Comparison of ENCODE assay signal across 4 fruit fly cellular contexts in genomic region chr3R:23678349-23679193, dm6.
TF ChIP-seq lines count a peak whose summit lies in the region.

Gene GILT2 (plus strand): TSS chr3R:23678895.

TF ChIP-seq in whole organism, adult, 20 proteins besides CTCF, POLR2A, EP300 and RAD21 (continued from another document):
- TF ChIP-seq ovo (GFP tag; optimal IDR thresholded peaks at IDR 0.05; lab: Kevin White, UChicago) (peak; percentile 85), Mnt (GFP tag; optimal IDR thresholded peaks at IDR 0.05; lab: Kevin White, UChicago) (peak; percentile 77)

TF ChIP-seq in whole organism, embryonic, 481 proteins besides CTCF, POLR2A, EP300 and RAD21 (continued from another document and continues in another):
- TF ChIP-seq D19B (GFP tag; optimal IDR thresholded peaks at IDR 0.05; lab: Kevin White, UChicago) (peak; percentile 78), CG7963 (GFP tag; IDR thresholded peaks at IDR 0.05; lab: Robert Waterston, UW; ENCODE audit: partially characterized antibody) (no peak), zfh1 (GFP tag; IDR thresholded peaks at IDR 0.05; lab: Robert Waterston, UW) (peak; percentile 92), Jarid2 (GFP tag; optimal IDR thresholded peaks at IDR 0.05; lab: Kevin White, UChicago) (peak; percentile 71), CG30020 (tag; optimal IDR thresholded peaks at IDR 0.05; lab: Kevin White, UChicago) (peak; percentile 62), Usf (GFP tag; optimal IDR thresholded peaks at IDR 0.05; lab: Kevin White, UChicago) (peak; percentile 69), stwl (tag; optimal IDR thresholded peaks at IDR 0.05; lab: Kevin White, UChicago) (peak; percentile 18), cad (GFP tag; optimal IDR thresholded peaks at IDR 0.05; lab: Kevin White, UChicago) (no peak), CG10274 (GFP tag; optimal IDR thresholded peaks at IDR 0.05; lab: Kevin White, UChicago) (peak; percentile 67), chinmo (GFP tag; IDR thresholded peaks at IDR 0.05; lab: Robert Waterston, UW; ENCODE audit: partially characterized antibody) (0 out of 4 replicates have a peak, but pooled peaks have one; percentile 39), lab (GFP tag; optimal IDR thresholded peaks at IDR 0.05; lab: Kevin White, UChicago) (peak; percentile 97), HHEX (GFP tag; optimal IDR thresholded peaks at IDR 0.05; lab: Kevin White, UChicago) (peak; percentile 92), Ssrp (tag; optimal IDR thresholded peaks at IDR 0.05; lab: Kevin White, UChicago) (peak; percentile 90), ara (GFP tag; IDR thresholded peaks at IDR 0.05; lab: Robert Waterston, UW) (peak; percentile 92), CG18764 (GFP tag; optimal IDR thresholded peaks at IDR 0.05; lab: Kevin White, UChicago) (peak; percentile 81), CG8290 (GFP tag; optimal IDR thresholded peaks at IDR 0.05; lab: Kevin White, UChicago) (peak; percentile 68), CG8290 (tag; optimal IDR thresholded peaks at IDR 0.05; lab: Kevin White, UChicago) (peak; percentile 1 to 68), Abd-B (GFP tag; optimal IDR thresholded peaks at IDR 0.05; lab: Kevin White, UChicago) (peak; percentile 87), CG13424 (tag; optimal IDR thresholded peaks at IDR 0.05; lab: Kevin White, UChicago) (peak; percentile 95), CG31388 (GFP tag; optimal IDR thresholded peaks at IDR 0.05; lab: Kevin White, UChicago) (peak; percentile 76), CG3838 (GFP tag; optimal IDR thresholded peaks at IDR 0.05; lab: Kevin White, UChicago) (peak; percentile 63), CG1024 (GFP tag; IDR thresholded peaks at IDR 0.05; lab: Robert Waterston, UW) (peak; percentile 73), CG5180 (GFP tag; optimal IDR thresholded peaks at IDR 0.05; lab: Kevin White, UChicago) (peak; percentile 83), CG10543 (GFP tag; optimal IDR thresholded peaks at IDR 0.05; lab: Kevin White, UChicago) (peak; percentile 89), CG2129 (GFP tag; IDR thresholded peaks at IDR 0.05; lab: Robert Waterston, UW; ENCODE audit: partially characterized antibody) (no peak), btn (GFP tag; optimal IDR thresholded peaks at IDR 0.05; lab: Kevin White, UChicago) (no peak), CG34376 (GFP tag; optimal IDR thresholded peaks at IDR 0.05; lab: Kevin White, UChicago) (peak; percentile 81), ftz-f1 (GFP tag; optimal IDR thresholded peaks at IDR 0.05; lab: Kevin White, UChicago) (peak; percentile 43), Trl (optimal IDR thresholded peaks at IDR 0.05; lab: Kevin White, UChicago) (no peak), Trl (GFP tag; optimal IDR thresholded peaks at IDR 0.05; lab: Kevin White, UChicago) (peak; percentile 13), Stat92E (GFP tag; optimal IDR thresholded peaks at IDR 0.05; lab: Kevin White, UChicago) (peak in 1 of 3 experiments; percentile 78), dimm (GFP tag; IDR thresholded peaks at IDR 0.05; lab: Robert Waterston, UW) (peak; percentile 80), Sin3A (optimal IDR thresholded peaks at IDR 0.05; lab: Kevin White, UChicago) (no peak), CG9215 (GFP tag; IDR thresholded peaks at IDR 0.05; lab: Robert Waterston, UW) (peak; percentile 83), Sry-δ (GFP tag; optimal IDR thresholded peaks at IDR 0.05; lab: Kevin White, UChicago) (peak; percentile 11), CG12659 (GFP tag; optimal IDR thresholded peaks at IDR 0.05; lab: Kevin White, UChicago) (peak; percentile 94), CG1647 (GFP tag; optimal IDR thresholded peaks at IDR 0.05; lab: Kevin White, UChicago) (peak; percentile 9), Hand (GFP tag; optimal IDR thresholded peaks at IDR 0.05; lab: Kevin White, UChicago) (peak; percentile 88), Nf-YA (GFP tag; IDR thresholded peaks at IDR 0.05; lab: Robert Waterston, UW) (peak; percentile 84), B-H1 (GFP tag; IDR thresholded peaks at IDR 0.05; lab: Robert Waterston, UW) (peak; percentile 78), D19A (tag; optimal IDR thresholded peaks at IDR 0.05; lab: Kevin White, UChicago) (peak; percentile 91), HLH3B (GFP tag; IDR thresholded peaks at IDR 0.05; lab: Robert Waterston, UW) (peak; percentile 91)

TF ChIP-seq in whole organism, prepupa, 60 proteins besides CTCF, POLR2A, EP300 and RAD21 (continued from another document):
- TF ChIP-seq eg (GFP tag; IDR thresholded peaks at IDR 0.05; lab: Robert Waterston, UW) (peak; percentile 72; the same call in 2 of the 3 replicates), salr (GFP tag; optimal IDR thresholded peaks at IDR 0.05; lab: Kevin White, UChicago) (no peak), topi (GFP tag; optimal IDR thresholded peaks at IDR 0.05; lab: Kevin White, UChicago) (peak; percentile 89), CG4318 (GFP tag; optimal IDR thresholded peaks at IDR 0.05; lab: Kevin White, UChicago) (no peak), Hr4 (GFP tag; optimal IDR thresholded peaks at IDR 0.05; lab: Kevin White, UChicago) (peak; percentile 66), Eip93F (GFP tag; optimal IDR thresholded peaks at IDR 0.05; lab: Kevin White, UChicago) (peak; percentile 82), achi (GFP tag; optimal IDR thresholded peaks at IDR 0.05; lab: Kevin White, UChicago) (peak; percentile 78), CG6163 (GFP tag; IDR thresholded peaks at IDR 0.05; lab: Robert Waterston, UW) (peak; percentile 88), Sox102F (GFP tag; optimal IDR thresholded peaks at IDR 0.05; lab: Kevin White, UChicago) (peak; percentile 89), Sox14 (GFP tag; optimal IDR thresholded peaks at IDR 0.05; lab: Kevin White, UChicago) (peak; percentile 71), Sox15 (GFP tag; optimal IDR thresholded peaks at IDR 0.05; lab: Kevin White, UChicago) (peak; percentile 67), Eip78C (GFP tag; lab: Kevin White, UChicago) (peak; percentile 89), cyc (GFP tag; optimal IDR thresholded peaks at IDR 0.05; lab: Kevin White, UChicago) (peak; percentile 88), CG11902 (GFP tag; optimal IDR thresholded peaks at IDR 0.05; lab: Kevin White, UChicago) (peak; percentile 71), esn (GFP tag; optimal IDR thresholded peaks at IDR 0.05; lab: Kevin White, UChicago) (peak; percentile 91), CG31627 (GFP tag; optimal IDR thresholded peaks at IDR 0.05; lab: Kevin White, UChicago) (peak; percentile 81), CG3919 (GFP tag; optimal IDR thresholded peaks at IDR 0.05; lab: Kevin White, UChicago) (peak; percentile 82), Blimp-1 (GFP tag; optimal IDR thresholded peaks at IDR 0.05; lab: Kevin White, UChicago) (peak; percentile 68), Hr39 (GFP tag; optimal IDR thresholded peaks at IDR 0.05; lab: Kevin White, UChicago) (peak; percentile 80), CG32006 (GFP tag; optimal IDR thresholded peaks at IDR 0.05; lab: Kevin White, UChicago) (peak; percentile 74), Ets21C (GFP tag; optimal IDR thresholded peaks at IDR 0.05; lab: Kevin White, UChicago) (peak; percentile 57), CG6792 (GFP tag; optimal IDR thresholded peaks at IDR 0.05; lab: Kevin White, UChicago) (peak; percentile 83), fd85E (GFP tag; optimal IDR thresholded peaks at IDR 0.05; lab: Kevin White, UChicago) (no peak), vri (GFP tag; optimal IDR thresholded peaks at IDR 0.05; lab: Kevin White, UChicago) (peak; percentile 85), CG8632 (GFP tag; optimal IDR thresholded peaks at IDR 0.05; lab: Kevin White, UChicago) (peak; percentile 79), acj6 (GFP tag; optimal IDR thresholded peaks at IDR 0.05; lab: Kevin White, UChicago) (peak; percentile 71), spab (GFP tag; optimal IDR thresholded peaks at IDR 0.05; lab: Kevin White, UChicago) (no peak), ss (GFP tag; optimal IDR thresholded peaks at IDR 0.05; lab: Kevin White, UChicago) (peak; percentile 60 to 73), CG6854 (GFP tag; optimal IDR thresholded peaks at IDR 0.05; lab: Kevin White, UChicago) (peak; percentile 78), CG15336 (GFP tag; IDR thresholded peaks at IDR 0.05; lab: Robert Waterston, UW) (peak; percentile 80), Hr38 (GFP tag; optimal IDR thresholded peaks at IDR 0.05; lab: Kevin White, UChicago) (no peak), CG3032 (tag; optimal IDR thresholded peaks at IDR 0.05; lab: Kevin White, UChicago) (peak; percentile 61), Smox (GFP tag; optimal IDR thresholded peaks at IDR 0.05; lab: Kevin White, UChicago) (peak; percentile 86), OdsH (GFP tag; optimal IDR thresholded peaks at IDR 0.05; lab: Kevin White, UChicago) (peak; percentile 80), dsx (GFP tag; optimal IDR thresholded peaks at IDR 0.05; lab: Kevin White, UChicago; ENCODE audit: poor library complexity, severe bottlenecking) (peak; percentile 59), fd59A (GFP tag; optimal IDR thresholded peaks at IDR 0.05; lab: Kevin White, UChicago) (peak; percentile 46), CG9139 (GFP tag; optimal IDR thresholded peaks at IDR 0.05; lab: Kevin White, UChicago) (peak; percentile 30), CG10669 (GFP tag; optimal IDR thresholded peaks at IDR 0.05; lab: Kevin White, UChicago) (no peak), CG7368 (GFP tag; optimal IDR thresholded peaks at IDR 0.05; lab: Kevin White, UChicago) (peak; percentile 71), CG10631 (GFP tag; optimal IDR thresholded peaks at IDR 0.05; lab: Kevin White, UChicago) (peak; percentile 70), fkh (GFP tag; optimal IDR thresholded peaks at IDR 0.05; lab: Kevin White, UChicago) (peak; percentile 71)

TF ChIP-seq in whole organism, wandering third instar larva, 38 proteins besides CTCF, POLR2A, EP300 and RAD21 (continued from another document):
- no peak for TF ChIP-seq dl (GFP tag; optimal IDR thresholded peaks at IDR 0.05; lab: Kevin White, UChicago; ENCODE audit: insufficient read depth in 1 of 2, partially characterized antibody in 2 of 2)
- peak; percentile 91 for TF ChIP-seq Sp1 (GFP tag; optimal IDR thresholded peaks at IDR 0.05; lab: Kevin White, UChicago)
- peak; percentile 39 for TF ChIP-seq Jra (GFP tag; optimal IDR thresholded peaks at IDR 0.05; lab: Kevin White, UChicago)
- TF ChIP-seq h (GFP tag; optimal IDR thresholded peaks at IDR 0.05; lab: Kevin White, UChicago), result peak; percentile 90
- peak; percentile 87 for TF ChIP-seq sage (GFP tag; optimal IDR thresholded peaks at IDR 0.05; lab: Kevin White, UChicago)
- TF ChIP-seq Rel (GFP tag; optimal IDR thresholded peaks at IDR 0.05; lab: Kevin White, UChicago), result peak; percentile 3
- peak; percentile 65 for TF ChIP-seq Rel (tag; optimal IDR thresholded peaks at IDR 0.05; lab: Kevin White, UChicago)
- TF ChIP-seq dsf (GFP tag; optimal IDR thresholded peaks at IDR 0.05; lab: Kevin White, UChicago; ENCODE audit: borderline replicate concordance), result no peak
- TF ChIP-seq lola (GFP tag; optimal IDR thresholded peaks at IDR 0.05; lab: Kevin White, UChicago), result no peak
- TF ChIP-seq Vsx2 (GFP tag; optimal IDR thresholded peaks at IDR 0.05; lab: Kevin White, UChicago; ENCODE audit: partially characterized antibody), result peak; percentile 57
- TF ChIP-seq ey (GFP tag; optimal IDR thresholded peaks at IDR 0.05; lab: Kevin White, UChicago), result peak; percentile 79
- peak; percentile 45 for TF ChIP-seq CG32264 (GFP tag; optimal IDR thresholded peaks at IDR 0.05; lab: Kevin White, UChicago)
- no peak for TF ChIP-seq usp (GFP tag; optimal IDR thresholded peaks at IDR 0.05; lab: Kevin White, UChicago)
- TF ChIP-seq Hr83 (GFP tag; optimal IDR thresholded peaks at IDR 0.05; lab: Kevin White, UChicago; ENCODE audit: poor library complexity, severe bottlenecking), result no peak
